Worm (Caenorhabditis elegans): ENCODE data around the gene C55A6.11.

Gene C55A6.11

ce11 chrV:11543564-11543963 lies 23.2 kb downstream of the C55A6.11 start, which contains the start of gene F38B7.2:
Gene F38B7.2 (plus strand): TSS chrV:11543963.
- TF ChIP-seq npax-4 (tag; optimal IDR thresholded peaks at IDR 0.05) = no peak
- TF ChIP-seq ceh-34 (tag; optimal IDR thresholded peaks at IDR 0.05) = no peak
- TF ChIP-seq tbx-2 (tag; optimal IDR thresholded peaks at IDR 0.05) = no peak
- TF ChIP-seq hlh-8 (tag; optimal IDR thresholded peaks at IDR 0.05) = no peak
- no peak for TF ChIP-seq syd-9 (tag; optimal IDR thresholded peaks at IDR 0.05)
- TF ChIP-seq pha-2 (tag; optimal IDR thresholded peaks at IDR 0.05) = no peak
- no peak for TF ChIP-seq fkh-10 (GFP tag; optimal IDR thresholded peaks at IDR 0.05)
- no peak for TF ChIP-seq pag-3 (tag; optimal IDR thresholded peaks at IDR 0.05; ENCODE audit: borderline replicate concordance)
- no peak for TF ChIP-seq eyg-1 (tag; optimal IDR thresholded peaks at IDR 0.05)
- TF ChIP-seq ceh-9 (tag; optimal IDR thresholded peaks at IDR 0.05) = no peak

ce11 chrV:11545227-11545626 lies 24.9 kb downstream of the C55A6.11 start, which contains the start of gene F38B7.10:
Gene F38B7.10 (plus strand): TSS chrV:11545527.
- TF ChIP-seq hlh-30 (tag; optimal IDR thresholded peaks at IDR 0.05; ENCODE audit: insufficient read depth) (no peak), F13H6.1 (tag; optimal IDR thresholded peaks at IDR 0.05) (no peak), ztf-16 (tag; optimal IDR thresholded peaks at IDR 0.05) (no peak), pax-1 (tag; optimal IDR thresholded peaks at IDR 0.05) (no peak)

- TF ChIP-seq fax-1 (tag; optimal IDR thresholded peaks at IDR 0.05) (no peak), ceh-6 (GFP tag; optimal IDR thresholded peaks at IDR 0.05) (no peak), ceh-14 (tag; optimal IDR thresholded peaks at IDR 0.05) (no peak), pros-1 (tag; optimal IDR thresholded peaks at IDR 0.05) (no peak), unc-55 (GFP tag; optimal IDR thresholded peaks at IDR 0.05) (no peak), ama-1 (optimal IDR thresholded peaks at IDR 0.05) (no peak), K02D7.2 (tag; optimal IDR thresholded peaks at IDR 0.05) (no peak), odd-2 (tag; optimal IDR thresholded peaks at IDR 0.05) (no peak), madf-2 (tag; optimal IDR thresholded peaks at IDR 0.05) (no peak), Y22D7AL.16 (tag; optimal IDR thresholded peaks at IDR 0.05) (no peak), ref-2 (tag; optimal IDR thresholded peaks at IDR 0.05) (no peak), pha-4 (tag; optimal IDR thresholded peaks at IDR 0.05) (no peak), tbx-2 (tag; optimal IDR thresholded peaks at IDR 0.05) (no peak), nfya-1 (tag; optimal IDR thresholded peaks at IDR 0.05) (no peak)
Measured at ce11 chrV:11546795-11547194, 26.5 kb downstream of the C55A6.11 start, which contains the start of gene F38B7.11. Gene F38B7.11 (plus strand): TSS chrV:11547095.

ce11 chrV:11548914-11549406 lies 28.6 kb downstream of the C55A6.11 start, which contains the start of the genes F38B7.17 and F38B7.3:
Gene F38B7.17 (minus strand): TSS chrV:11548964.
Gene F38B7.3 (plus strand): TSS chrV:11549107.
- TF ChIP-seq ceh-30 (tag; optimal IDR thresholded peaks at IDR 0.05) = no peak
- TF ChIP-seq unc-42 (tag; optimal IDR thresholded peaks at IDR 0.05) = no peak
- TF ChIP-seq npax-4 (tag; optimal IDR thresholded peaks at IDR 0.05) = no peak
- no peak for TF ChIP-seq ref-2 (tag; optimal IDR thresholded peaks at IDR 0.05)
- TF ChIP-seq T23F11.4 (GFP tag; optimal IDR thresholded peaks at IDR 0.05) = no peak
- peak; percentile 3 for TF ChIP-seq ceh-14 (tag; optimal IDR thresholded peaks at IDR 0.05)
- TF ChIP-seq ttx-3 (tag; optimal IDR thresholded peaks at IDR 0.05) = no peak
- TF ChIP-seq ceh-24 (tag; optimal IDR thresholded peaks at IDR 0.05) = no peak
- TF ChIP-seq madf-2 (tag; optimal IDR thresholded peaks at IDR 0.05) = no peak
- TF ChIP-seq hlh-30 (tag; optimal IDR thresholded peaks at IDR 0.05; ENCODE audit: insufficient read depth) = peak; percentile 95
- TF ChIP-seq ceh-18 (tag; optimal IDR thresholded peaks at IDR 0.05) = no peak
- no peak for TF ChIP-seq pqm-1 (tag; optimal IDR thresholded peaks at IDR 0.05)
- TF ChIP-seq K09A11.1 (tag; optimal IDR thresholded peaks at IDR 0.05; ENCODE audit: insufficient read depth) = no peak
- no peak for TF ChIP-seq ama-1 (optimal IDR thresholded peaks at IDR 0.05)
- no peak for TF ChIP-seq rnt-1 (tag; optimal IDR thresholded peaks at IDR 0.05)
- no peak for TF ChIP-seq F13H6.1 (tag; optimal IDR thresholded peaks at IDR 0.05)
- TF ChIP-seq ceh-2 (tag; optimal IDR thresholded peaks at IDR 0.05) = no peak
- peak; percentile 51 for TF ChIP-seq tbx-2 (tag; optimal IDR thresholded peaks at IDR 0.05)
- peak; percentile 58 for TF ChIP-seq nfya-1 (tag; optimal IDR thresholded peaks at IDR 0.05)
- TF ChIP-seq che-1 (tag; optimal IDR thresholded peaks at IDR 0.05) = no peak
- no peak for TF ChIP-seq ceh-45 (GFP tag; IDR thresholded peaks at IDR 0.05)
- TF ChIP-seq ahr-1 (tag; optimal IDR thresholded peaks at IDR 0.05) = no peak
- TF ChIP-seq pha-4 (tag; optimal IDR thresholded peaks at IDR 0.05) = no peak
- no peak for TF ChIP-seq pros-1 (tag; optimal IDR thresholded peaks at IDR 0.05)
- peak; percentile 33 for TF ChIP-seq ceh-31 (tag; optimal IDR thresholded peaks at IDR 0.05)
- TF ChIP-seq pag-3 (tag; optimal IDR thresholded peaks at IDR 0.05; ENCODE audit: borderline replicate concordance) = no peak
- no peak for TF ChIP-seq ceh-22 (tag; optimal IDR thresholded peaks at IDR 0.05)
- TF ChIP-seq nhr-232 (tag; optimal IDR thresholded peaks at IDR 0.05) = no peak
- TF ChIP-seq elt-4 (tag; optimal IDR thresholded peaks at IDR 0.05) = no peak
- TF ChIP-seq hlh-15 (tag; optimal IDR thresholded peaks at IDR 0.05) = no peak
- no peak for TF ChIP-seq ceh-9 (tag; optimal IDR thresholded peaks at IDR 0.05)
- TF ChIP-seq dmd-4 (tag; optimal IDR thresholded peaks at IDR 0.05; ENCODE audit: borderline replicate concordance) = no peak
- TF ChIP-seq hlh-6 (tag; optimal IDR thresholded peaks at IDR 0.05) = no peak

Measured in whole organism, late embryonic.